Fruit fly (Drosophila melanogaster) whole organism, embryonic: ENCODE data around the gene CG15160.

ENCODE experiments used
- Adf1 ChIP-seq: fragments of 200-800 bp; sonication (Bioruptor generic); IDR thresholded peaks from 2 replicates; pipeline ENCODE4 v1.3.6; 2022; ENCODE audit warnings: missing biosample characterization, missing genetic modification characterization
- Awh ChIP-seq: fragments of 200-800 bp; sonication (Bioruptor generic); IDR thresholded peaks from 2 replicates; pipeline ENCODE4, ENCODE4 v1.3.6; 2022; ENCODE audit warnings: missing biosample characterization, missing genetic modification characterization
- B-H1 ChIP-seq: fragments of 200-800 bp; sonication (Bioruptor generic); IDR thresholded peaks from 3 replicates; pipeline ENCODE4 v1.3.6; 2022; ENCODE audit warnings: missing biosample characterization, missing genetic modification characterization
- Bgb ChIP-seq: fragments of 200-800 bp; sonication (Bioruptor generic); IDR thresholded peaks from 2 replicates; pipeline ENCODE4 v1.3.6; 2022; ENCODE audit warnings: missing biosample characterization, missing genetic modification characterization; ENCODE audit not compliant: partially characterized antibody
- CG11093 ChIP-seq: fragments of 200-800 bp; sonication (Bioruptor generic); IDR thresholded peaks from 3 replicates; pipeline ENCODE4 v1.3.6; 2022; ENCODE audit warnings: missing biosample characterization, missing genetic modification characterization
- CG11504 ChIP-seq: fragments of 200-800 bp; sonication (Bioruptor generic); optimal IDR thresholded peaks from 3 replicates; lab custom pipeline; 2019; ENCODE audit warnings: missing biosample characterization, mild to moderate bottlenecking, missing genetic modification characterization, moderate library complexity
- CG11696 ChIP-seq: fragments of 200-800 bp; sonication (Bioruptor generic); IDR thresholded peaks from 2 replicates; pipeline ENCODE4 v1.3.6; 2022; ENCODE audit warnings: missing biosample characterization, missing genetic modification characterization
- CG13894 ChIP-seq: fragments of 200-800 bp; sonication (Bioruptor generic); optimal IDR thresholded peaks from 3 replicates; lab custom pipeline; 2018; ENCODE audit warnings: missing biosample characterization, mild to moderate bottlenecking, missing genetic modification characterization, moderate library complexity
- CG15073 ChIP-seq: fragments of 200-800 bp; sonication (Bioruptor generic); optimal IDR thresholded peaks from 2 replicates; lab custom pipeline; 2016; ENCODE audit warnings: missing biosample characterization, missing genetic modification characterization
- CG1603 ChIP-seq: fragments of 200-800 bp; sonication (Bioruptor generic); optimal IDR thresholded peaks from 2 replicates; lab custom pipeline; 2019; ENCODE audit warnings: missing biosample characterization, mild to moderate bottlenecking, missing genetic modification characterization, moderate library complexity
- CG1647 ChIP-seq: fragments of 200-800 bp; sonication (Bioruptor generic); optimal IDR thresholded peaks from 3 replicates; lab custom pipeline; 2016; ENCODE audit warnings: missing biosample characterization, missing genetic modification characterization
- CG17361 ChIP-seq: fragments of 200-800 bp; sonication (Bioruptor generic); IDR thresholded peaks from 3 replicates; pipeline ENCODE4 v1.3.6; 2022; ENCODE audit warnings: missing biosample characterization, missing genetic modification characterization
- CG17802 ChIP-seq: fragments of 200-800 bp; sonication (Bioruptor generic); optimal IDR thresholded peaks from 2 replicates; lab custom pipeline; 2018; ENCODE audit warnings: missing biosample characterization, mild to moderate bottlenecking, missing genetic modification characterization, moderate library complexity
- CG18262 ChIP-seq: fragments of 200-800 bp; optimal IDR thresholded peaks from 3 replicates; lab custom pipeline; 2019; ENCODE audit warnings: missing biosample characterization, mild to moderate bottlenecking, missing genetic modification characterization, moderate library complexity
- CG2116 ChIP-seq: fragments of 200-800 bp; sonication (Bioruptor generic); optimal IDR thresholded peaks from 3 replicates; lab custom pipeline; 2018; ENCODE audit warnings: missing biosample characterization, mild to moderate bottlenecking, missing genetic modification characterization
- CG3995 ChIP-seq: fragments of 200-800 bp; sonication (Bioruptor generic); optimal IDR thresholded peaks from 3 replicates; lab custom pipeline; 2016; ENCODE audit warnings: missing biosample characterization, missing genetic modification characterization
- CG4617 ChIP-seq: fragments of 200-800 bp; sonication (Bioruptor generic); optimal IDR thresholded peaks from 3 replicates; lab custom pipeline; 2016; ENCODE audit warnings: missing biosample characterization, missing genetic modification characterization, borderline replicate concordance
- CG4820 ChIP-seq: fragments of 200-800 bp; sonication (Bioruptor generic); optimal IDR thresholded peaks from 3 replicates; lab custom pipeline; 2016; ENCODE audit warnings: missing biosample characterization, missing genetic modification characterization
- CG5245 ChIP-seq: fragments of 200-800 bp; sonication (Bioruptor generic); optimal IDR thresholded peaks from 3 replicates; lab custom pipeline; 2016; ENCODE audit warnings: missing biosample characterization, missing genetic modification characterization
- CG6654 ChIP-seq: fragments of 200-800 bp; sonication (Bioruptor generic); optimal IDR thresholded peaks from 2 replicates; lab custom pipeline; 2017; ENCODE audit warnings: missing biosample characterization, mild to moderate bottlenecking, missing genetic modification characterization
- CG6689 ChIP-seq: fragments of 200-800 bp; sonication (Bioruptor generic); IDR thresholded peaks from 2 replicates; pipeline ENCODE4 v1.3.6; 2022; ENCODE audit warnings: missing biosample characterization, missing genetic modification characterization
- CG8388 ChIP-seq: fragments of 200-800 bp; sonication (Bioruptor generic); optimal IDR thresholded peaks from 2 replicates; lab custom pipeline; 2019; ENCODE audit warnings: missing biosample characterization, mild to moderate bottlenecking, missing genetic modification characterization, moderate library complexity
- CG9797 ChIP-seq: fragments of 200-800 bp; sonication (Bioruptor generic); optimal IDR thresholded peaks from 3 replicates; lab custom pipeline; 2018; ENCODE audit warnings: missing biosample characterization, mild to moderate bottlenecking, missing genetic modification characterization
- D19A ChIP-seq: fragments of 200-800 bp; optimal IDR thresholded peaks from 3 replicates; lab custom pipeline; 2019; ENCODE audit warnings: missing biosample characterization, mild to moderate bottlenecking, missing genetic modification characterization, moderate library complexity
- Dbx ChIP-seq: fragments of 200-800 bp; sonication (Bioruptor generic); IDR thresholded peaks from 3 replicates; pipeline ENCODE4 v1.3.6; 2022; ENCODE audit warnings: missing biosample characterization, missing genetic modification characterization
- Dip3 ChIP-seq: fragments of 200-800 bp; sonication (Bioruptor generic); optimal IDR thresholded peaks from 3 replicates; lab custom pipeline; 2016; ENCODE audit warnings: missing biosample characterization, missing genetic modification characterization
- Hsf ChIP-seq: fragments of 200-800 bp; sonication (Bioruptor generic); optimal IDR thresholded peaks from 3 replicates; lab custom pipeline; 2016; ENCODE audit warnings: missing biosample characterization, missing genetic modification characterization
- Myb ChIP-seq: fragments of 200-800 bp; sonication (Bioruptor generic); optimal IDR thresholded peaks from 2 replicates; lab custom pipeline; 2016; ENCODE audit warnings: missing biosample characterization, missing genetic modification characterization
- Nf-YB ChIP-seq: fragments of 200-800 bp; sonication (Bioruptor generic); optimal IDR thresholded peaks from 3 replicates; lab custom pipeline; 2019; ENCODE audit warnings: missing biosample characterization, mild to moderate bottlenecking, missing genetic modification characterization, moderate library complexity
- Rfx ChIP-seq: fragments of 200-800 bp; sonication (Bioruptor generic); IDR thresholded peaks from 2 replicates; pipeline ENCODE4 v1.3.6; 2022; ENCODE audit warnings: missing biosample characterization, missing genetic modification characterization
- Rx ChIP-seq: fragments of 200-800 bp; sonication (Bioruptor generic); IDR thresholded peaks from 2 replicates; pipeline ENCODE4 v1.3.6; 2022; ENCODE audit warnings: missing biosample characterization, missing genetic modification characterization
- Ssrp ChIP-seq: fragments of 200-800 bp; sonication (Bioruptor generic); optimal IDR thresholded peaks from 2 replicates; lab custom pipeline; 2018; ENCODE audit warnings: missing biosample characterization, mild to moderate bottlenecking, missing genetic modification characterization, moderate library complexity
- TFAM ChIP-seq: fragments of 200-800 bp; sonication (Bioruptor generic); optimal IDR thresholded peaks from 2 replicates; lab custom pipeline; 2017; ENCODE audit warnings: missing biosample characterization, missing genetic modification characterization, inconsistent platforms
- cg ChIP-seq: fragments of 200-800 bp; sonication (Bioruptor generic); optimal IDR thresholded peaks from 3 replicates; lab custom pipeline; 2019; ENCODE audit warnings: missing biosample characterization, mild to moderate bottlenecking, missing genetic modification characterization, moderate library complexity
- chn ChIP-seq: fragments of 200-800 bp; sonication (Bioruptor generic); optimal IDR thresholded peaks from 2 replicates; lab custom pipeline; 2016; ENCODE audit warnings: missing biosample characterization, missing genetic modification characterization
- da ChIP-seq: fragments of 200-800 bp; sonication (Bioruptor generic); optimal IDR thresholded peaks from 2 replicates; lab custom pipeline; 2016; ENCODE audit warnings: missing biosample characterization, missing genetic modification characterization
- dmrt99B ChIP-seq: fragments of 200-800 bp; sonication (Bioruptor generic); optimal IDR thresholded peaks from 2 replicates; lab custom pipeline; 2018; ENCODE audit warnings: missing biosample characterization, mild to moderate bottlenecking, missing genetic modification characterization, moderate library complexity
- dysf ChIP-seq: fragments of 200-800 bp; sonication (Bioruptor generic); IDR thresholded peaks from 3 replicates; pipeline ENCODE4 v1.3.6; 2022; ENCODE audit warnings: missing biosample characterization, missing genetic modification characterization
- ftz-f1 ChIP-seq: fragments of 200-800 bp; sonication (Bioruptor generic); optimal IDR thresholded peaks from 2 replicates; lab custom pipeline; 2016; ENCODE audit warnings: missing biosample characterization, missing genetic modification characterization
- fu2 ChIP-seq: fragments of 200-800 bp; sonication (Bioruptor generic); optimal IDR thresholded peaks from 2 replicates; lab custom pipeline; 2016; ENCODE audit warnings: missing biosample characterization, missing genetic modification characterization
- gem ChIP-seq: fragments of 200-800 bp; sonication (Bioruptor generic); optimal IDR thresholded peaks from 2 replicates; lab custom pipeline; 2019; ENCODE audit warnings: missing biosample characterization, mild to moderate bottlenecking, missing genetic modification characterization, moderate library complexity
- gro ChIP-seq: fragments of 200-800 bp; sonication (Bioruptor generic); optimal IDR thresholded peaks from 2 replicates; lab custom pipeline; 2016; ENCODE audit warnings: missing biosample characterization, missing genetic modification characterization
- hth ChIP-seq: fragments of >200 bp; optimal IDR thresholded peaks from 2 replicates; lab custom pipeline; 2017; ENCODE audit warnings: inconsistent platforms
- lab ChIP-seq: fragments of 200-800 bp; sonication (Bioruptor generic); optimal IDR thresholded peaks from 3 replicates; lab custom pipeline; 2017; ENCODE audit warnings: missing biosample characterization, missing genetic modification characterization, mild to moderate bottlenecking, moderate library complexity, missing genetic modification reagents
- mam ChIP-seq: fragments of 200-800 bp; sonication (Bioruptor generic); optimal IDR thresholded peaks from 3 replicates; lab custom pipeline; 2016; ENCODE audit warnings: missing biosample characterization, missing genetic modification characterization
- oc ChIP-seq: fragments of 200-800 bp; sonication (Bioruptor generic); optimal IDR thresholded peaks from 2 replicates; lab custom pipeline; 2018; ENCODE audit warnings: missing biosample characterization, mild to moderate bottlenecking, missing genetic modification characterization, moderate library complexity
- sr ChIP-seq: fragments of 200-800 bp; sonication (Bioruptor generic); IDR thresholded peaks from 3 replicates; pipeline ENCODE4 v1.3.6; 2022; ENCODE audit warnings: missing biosample characterization, missing genetic modification characterization
- stwl ChIP-seq: fragments of 200-800 bp; sonication (Bioruptor generic); optimal IDR thresholded peaks from 3 replicates; lab custom pipeline; 2018; ENCODE audit warnings: missing biosample characterization, mild to moderate bottlenecking, missing genetic modification characterization, moderate library complexity
- tna ChIP-seq: fragments of 200-800 bp; sonication (Bioruptor generic); IDR thresholded peaks from 2 replicates; pipeline ENCODE4 v1.3.6; 2022; ENCODE audit warnings: missing biosample characterization, missing genetic modification characterization; ENCODE audit not compliant: partially characterized antibody
- toy ChIP-seq: fragments of 200-800 bp; sonication (Bioruptor generic); IDR thresholded peaks from 2 replicates; pipeline ENCODE4 v1.3.6; 2022; ENCODE audit warnings: missing biosample characterization, missing genetic modification characterization
- tup ChIP-seq: fragments of 200-800 bp; sonication (Bioruptor generic); optimal IDR thresholded peaks from 2 replicates; lab custom pipeline; 2016; ENCODE audit warnings: missing biosample characterization, mild to moderate bottlenecking, missing genetic modification characterization, moderate library complexity
- wor ChIP-seq: fragments of 200-800 bp; sonication (Bioruptor generic); IDR thresholded peaks from 2 replicates; pipeline ENCODE4 v1.3.6; 2022; ENCODE audit warnings: missing biosample characterization, missing genetic modification characterization

CG15160 gene

dm6 chr2L:18604986-18605385 is 14.3 kb downstream of the CG15160 start, which contains the start of gene CG10413 (continued):
- TF ChIP-seq CG1603: peak; percentile 96
- TF ChIP-seq Bgb: no peak
- peak; percentile 99 for TF ChIP-seq mam (GFP tag; lab: Kevin White, UChicago)
- no peak for TF ChIP-seq tna (GFP tag; lab: Robert Waterston, UW)
- peak; percentile 98 for TF ChIP-seq oc (tag; lab: Kevin White, UChicago)
- peak; percentile 95 for TF ChIP-seq tup (GFP tag; lab: Kevin White, UChicago)
- peak; percentile 73 for TF ChIP-seq ftz-f1 (GFP tag; lab: Kevin White, UChicago)
- peak; percentile 89 for TF ChIP-seq Myb (GFP tag; lab: Kevin White, UChicago)
- peak; percentile 84 for TF ChIP-seq TFAM (GFP tag; lab: Kevin White, UChicago)
- TF ChIP-seq CG11696 (GFP tag; lab: Robert Waterston, UW): peak; percentile 90
- TF ChIP-seq Ssrp (tag; lab: Kevin White, UChicago): peak; percentile 97
- peak; percentile 97 for TF ChIP-seq dmrt99B (tag; lab: Kevin White, UChicago)
- peak; percentile 95 for TF ChIP-seq B-H1 (GFP tag; lab: Robert Waterston, UW)
- peak; percentile 67 for TF ChIP-seq stwl
- TF ChIP-seq CG4617: peak; percentile 97
- TF ChIP-seq fu2: peak; percentile 98
- TF ChIP-seq cg (GFP tag; lab: Kevin White, UChicago): no peak
- peak; percentile 99 for TF ChIP-seq chn (GFP tag; lab: Kevin White, UChicago)
- peak; percentile 85 for TF ChIP-seq Adf1 (GFP tag; lab: Robert Waterston, UW)
- peak; percentile 98 for TF ChIP-seq CG17361 (GFP tag; lab: Robert Waterston, UW)
- TF ChIP-seq lab (GFP tag; lab: Kevin White, UChicago): peak; percentile 99
- TF ChIP-seq CG17802: peak; percentile 86
- TF ChIP-seq D19A (tag; lab: Kevin White, UChicago): peak; percentile 94
- peak; percentile 96 for TF ChIP-seq da (GFP tag; lab: Kevin White, UChicago)
- TF ChIP-seq CG13894 (tag; lab: Kevin White, UChicago): peak; percentile 98
- peak; percentile 97 for TF ChIP-seq CG11093 (GFP tag; lab: Robert Waterston, UW)
- TF ChIP-seq CG15073 (GFP tag; lab: Kevin White, UChicago): peak; percentile 83
- peak; percentile 97 for TF ChIP-seq CG11504 (tag; lab: Kevin White, UChicago)
- TF ChIP-seq CG6689 (GFP tag; lab: Robert Waterston, UW): peak; percentile 98
- TF ChIP-seq sr (GFP tag; lab: Robert Waterston, UW): peak; percentile 83; the same call in 2 of the 3 replicates
- peak; percentile 98 for TF ChIP-seq CG18262 (tag; lab: Kevin White, UChicago)
- TF ChIP-seq CG3995 (GFP tag; lab: Kevin White, UChicago): peak; percentile 86
- peak; percentile 99 for TF ChIP-seq dysf (GFP tag; lab: Robert Waterston, UW)
- TF ChIP-seq CG5245 (GFP tag; lab: Kevin White, UChicago): peak; percentile 96
- peak; percentile 90 for TF ChIP-seq wor (GFP tag; lab: Robert Waterston, UW)
- TF ChIP-seq Nf-YB (GFP tag; lab: Kevin White, UChicago): peak; percentile 89
- peak; percentile 99 for TF ChIP-seq Hsf
- TF ChIP-seq toy (GFP tag; lab: Robert Waterston, UW): peak; percentile 93
- peak; percentile 99 for TF ChIP-seq gem (tag; lab: Kevin White, UChicago)
- TF ChIP-seq CG8388 (GFP tag; lab: Kevin White, UChicago): peak; percentile 97
- TF ChIP-seq CG2116 (GFP tag; lab: Kevin White, UChicago): peak; percentile 89
- no peak for TF ChIP-seq hth (lab: Kevin White, UChicago)
- peak; percentile 98 for TF ChIP-seq gro (GFP tag; lab: Kevin White, UChicago)
- peak; percentile 98 for TF ChIP-seq Dbx (GFP tag; lab: Robert Waterston, UW)
- peak; percentile 97 for TF ChIP-seq Dip3
- peak; percentile 99 for TF ChIP-seq Rfx (GFP tag; lab: Robert Waterston, UW)
- TF ChIP-seq Rx: peak; percentile 95
- peak; percentile 77 for TF ChIP-seq CG9797 (GFP tag; lab: Kevin White, UChicago)
- TF ChIP-seq CG1647 (GFP tag; lab: Kevin White, UChicago): peak; percentile 97
- peak; percentile 95 for TF ChIP-seq Awh (GFP tag; lab: Robert Waterston, UW)
- peak; percentile 96 for TF ChIP-seq CG4820
- TF ChIP-seq CG6654: peak; percentile 89
